Worm (Caenorhabditis elegans): Measurements from ENCODE around the gene C33A12.4.

- TF ChIP-seq tbx-11 (GFP tag; IDR thresholded peaks at IDR 0.05) = no peak
- TF ChIP-seq flt-1 (GFP tag; IDR thresholded peaks at IDR 0.05) = no peak
- TF ChIP-seq B0310.2 (tag; optimal IDR thresholded peaks at IDR 0.05) = no peak
- TF ChIP-seq hnd-1 (tag; optimal IDR thresholded peaks at IDR 0.05) = no peak
- no peak for TF ChIP-seq ceh-36 (tag; optimal IDR thresholded peaks at IDR 0.05)
- no peak for TF ChIP-seq ets-7 (tag; optimal IDR thresholded peaks at IDR 0.05)
- no peak for TF ChIP-seq ama-1 (optimal IDR thresholded peaks at IDR 0.05)
- no peak for TF ChIP-seq sea-1 (GFP tag; conservative IDR thresholded peaks at IDR 0.05)
- no peak for TF ChIP-seq ceh-13 (GFP tag; optimal IDR thresholded peaks at IDR 0.05)
- TF ChIP-seq scrt-1 (GFP tag; IDR thresholded peaks at IDR 0.05) = no peak
- no peak for TF ChIP-seq hmbx-1 (tag; optimal IDR thresholded peaks at IDR 0.05)
- TF ChIP-seq tra-4 (tag; optimal IDR thresholded peaks at IDR 0.05) = no peak
- TF ChIP-seq hmg-4 (GFP tag; optimal IDR thresholded peaks at IDR 0.05) = no peak
- TF ChIP-seq tbx-37 (GFP tag; conservative IDR thresholded peaks at IDR 0.05) = no peak
These were observed 20.0 kb downstream of the C33A12.4 start, which contains the start of gene sru-6 for ce11 chrIV:9490320-9490719.
